Worm (Caenorhabditis elegans) whole organism, L4/young adult: ENCODE results near the gene C15C7.6.

Experiments
- W03F9.2 ChIP-seq: fragments of 150-350 bp; optimal IDR thresholded peaks from 2 replicates; lab custom pipeline; 2014; ENCODE audit warnings: missing biosample characterization, missing genetic modification characterization
- dao-5 ChIP-seq: sonication (generic microtip); optimal IDR thresholded peaks from 2 replicates; lab custom pipeline; 2016; ENCODE audit warnings: missing genotype, missing genetic modification characterization, moderate library complexity, missing compliant biosample characterization
- him-1 ChIP-seq: sonication (generic microtip); optimal IDR thresholded peaks from 2 replicates; lab custom pipeline; 2016; ENCODE audit warnings: missing genotype, missing genetic modification reagents, missing genetic modification characterization, missing compliant biosample characterization

The C15C7.6 gene

DNA sequence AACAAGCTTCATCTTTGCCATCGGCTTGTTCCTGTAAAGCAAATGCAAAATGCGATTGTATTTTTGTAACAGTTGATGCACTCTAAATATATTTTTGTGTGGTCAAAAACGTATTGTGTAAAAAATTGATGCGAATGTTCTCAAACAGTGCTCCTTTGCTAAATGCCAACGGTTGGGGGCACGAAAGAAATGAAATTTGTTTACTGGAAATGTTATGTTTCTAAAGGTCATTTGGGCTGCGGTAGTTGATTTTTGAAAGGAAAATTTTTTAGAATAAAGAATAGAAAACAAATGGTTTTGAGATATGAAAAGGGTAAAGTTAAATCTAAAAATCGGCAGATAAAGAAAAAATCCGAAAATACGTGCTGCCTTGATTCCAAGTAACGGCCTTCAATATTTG, at the start of gene C15C7.6:
Gene C15C7.6 (minus strand): TSS at position 101 of the 400 bp plus-strand sequence.
- no peak for TF ChIP-seq dao-5 (tag; lab: Kevin White, UChicago)

ce11 chrX:3218040-3218795, 47.9 kb upstream of the C15C7.6 start:
- TF ChIP-seq dao-5 (tag; lab: Kevin White, UChicago) (no peak), W03F9.2 (no peak), him-1 (tag; lab: Kevin White, UChicago) (no peak)

DNA sequence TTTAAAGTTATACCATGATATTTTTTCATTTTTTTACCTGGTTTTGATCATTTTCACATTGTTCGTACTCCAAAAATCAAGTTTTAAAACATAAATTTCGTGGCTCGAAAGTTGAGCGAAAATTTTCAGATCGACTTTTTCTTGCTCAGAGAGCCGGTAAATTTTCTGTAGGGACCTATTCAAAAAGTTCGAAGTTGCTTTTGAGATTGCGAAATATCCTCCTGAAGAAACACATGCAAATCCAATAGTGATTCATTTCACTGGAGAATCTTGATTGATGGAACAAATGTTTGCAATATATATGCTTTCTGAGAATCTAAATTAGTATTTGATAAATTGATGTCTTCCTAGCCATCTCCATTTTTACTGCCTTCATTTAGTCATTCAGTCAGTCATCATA, 46.3 kb upstream of the C15C7.6 start:
- TF ChIP-seq W03F9.2 (no peak), him-1 (tag; lab: Kevin White, UChicago) (no peak), dao-5 (tag; lab: Kevin White, UChicago) (no peak)

DNA sequence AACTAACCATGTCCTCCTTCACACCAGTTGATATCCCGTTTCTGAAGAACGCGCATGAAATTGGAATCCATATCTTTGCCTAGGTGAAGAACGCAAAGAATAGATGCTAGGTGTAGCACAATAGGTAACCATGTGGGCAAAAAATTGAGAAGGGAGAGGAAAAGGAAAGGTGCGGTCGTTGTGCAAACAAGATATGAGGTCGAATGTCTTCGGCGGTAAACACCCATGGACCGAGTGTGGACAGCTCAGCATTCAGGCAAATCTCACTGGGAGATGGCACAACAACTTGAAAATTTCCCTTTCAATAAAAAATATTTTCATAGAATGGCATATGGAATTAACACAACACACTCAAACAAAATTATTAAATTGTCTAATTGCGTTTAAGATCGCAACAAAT, 39.2 kb upstream of the C15C7.6 start, which contains the start of gene F28B4.4:
Gene F28B4.4 (minus strand): TSS at position 101 of the 400 bp plus-strand sequence.
- TF ChIP-seq dao-5 (tag; lab: Kevin White, UChicago) = no peak

- TF ChIP-seq him-1 (tag; lab: Kevin White, UChicago) = no peak
- TF ChIP-seq dao-5 (tag; lab: Kevin White, UChicago) = no peak
- TF ChIP-seq W03F9.2 = no peak
These were observed 34.4 kb upstream of the C15C7.6 start, which contains the start of gene F28B4.1 for ce11 chrX:3204778-3205177. Gene F28B4.1 (plus strand): TSS chrX:3205078.

DNA sequence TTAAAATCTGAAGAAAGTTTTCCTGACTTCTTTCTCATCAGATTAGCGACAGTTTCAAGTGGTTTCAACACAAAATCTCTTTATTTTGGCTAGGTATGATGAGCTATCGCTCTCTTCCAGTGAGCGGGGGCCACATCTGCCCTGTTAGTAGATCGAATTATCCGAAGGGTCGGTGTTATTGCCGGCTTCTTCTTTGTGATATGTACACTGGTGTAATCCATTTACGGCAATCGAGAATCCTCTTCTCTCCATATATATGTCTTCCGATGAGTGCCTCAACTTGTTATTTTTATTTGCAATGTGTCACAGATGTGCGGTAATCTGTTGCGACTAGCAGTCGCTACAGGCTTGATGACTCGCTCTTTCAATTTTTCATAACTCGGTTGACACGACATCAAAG, 32.0 kb upstream of the C15C7.6 start:
- no peak for TF ChIP-seq W03F9.2
- no peak for TF ChIP-seq dao-5 (tag; lab: Kevin White, UChicago)
- no peak for TF ChIP-seq him-1 (tag; lab: Kevin White, UChicago)

- TF ChIP-seq dao-5 (tag; lab: Kevin White, UChicago) (no peak), W03F9.2 (no peak), him-1 (tag; lab: Kevin White, UChicago) (no peak)
These were observed 28.9 kb upstream of the C15C7.6 start, which contains the start of gene fax-1 for ce11 chrX:3199249-3199648. Gene fax-1 (minus strand): TSS chrX:3199349.

DNA sequence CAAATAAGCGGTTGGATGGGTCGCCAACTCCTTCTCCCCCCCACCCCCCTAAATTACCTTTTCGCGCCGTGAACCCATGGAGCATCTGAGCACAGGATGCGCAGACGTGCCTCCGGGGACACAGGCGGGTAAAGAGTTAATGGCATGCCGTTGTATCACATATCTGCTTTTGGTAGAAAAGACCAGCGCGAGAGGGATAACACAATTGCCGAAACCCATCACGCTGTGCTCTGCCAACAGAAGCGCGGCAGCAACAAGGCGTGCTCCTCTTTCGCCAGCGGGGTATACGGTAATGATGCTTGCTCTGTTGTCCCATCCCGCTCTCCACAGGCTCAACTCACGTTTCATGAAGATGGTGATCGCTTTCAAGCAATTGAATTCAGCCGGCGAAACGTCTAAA, 27.0 kb upstream of the C15C7.6 start:
- no peak for TF ChIP-seq him-1 (tag; lab: Kevin White, UChicago)
- TF ChIP-seq W03F9.2 = no peak
- TF ChIP-seq dao-5 (tag; lab: Kevin White, UChicago) = no peak

DNA sequence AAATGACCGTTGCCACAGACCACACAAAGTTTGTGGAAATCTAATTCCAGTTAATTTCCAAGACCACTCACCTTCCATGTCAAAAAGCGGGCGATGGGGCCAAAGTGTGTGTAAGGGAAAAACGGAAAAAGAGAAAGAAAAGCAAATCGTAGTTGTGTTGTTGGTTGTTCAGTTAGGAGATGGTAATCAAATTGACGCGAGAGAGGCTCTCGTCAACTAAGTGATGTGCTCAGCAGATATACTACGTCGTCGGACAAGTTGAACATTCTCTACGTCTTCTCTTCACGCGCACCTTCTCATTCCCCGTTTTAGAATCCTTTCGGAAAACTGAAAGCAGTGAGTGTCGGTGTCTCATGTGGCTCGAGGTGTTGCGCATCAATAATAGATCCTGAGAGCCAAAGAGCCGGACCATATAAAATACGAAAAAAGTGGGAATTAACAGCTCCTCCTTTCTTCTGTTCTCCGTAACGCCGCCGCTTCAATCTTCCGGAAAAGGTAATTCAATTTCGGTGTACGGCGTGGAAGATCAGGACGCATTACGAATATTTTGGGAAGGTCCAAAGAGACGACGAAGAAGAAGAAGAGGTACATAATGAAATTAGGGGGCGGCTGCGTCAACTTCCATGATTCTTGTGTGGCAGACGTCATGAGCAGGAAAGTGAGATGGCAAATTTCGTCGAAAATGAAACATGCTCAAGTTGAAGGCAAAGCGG, 21.2 kb upstream of the C15C7.6 start:
- TF ChIP-seq him-1 (tag; lab: Kevin White, UChicago) = no peak
- no peak for TF ChIP-seq dao-5 (tag; lab: Kevin White, UChicago)
- TF ChIP-seq W03F9.2 = no peak

- TF ChIP-seq dao-5 (tag; lab: Kevin White, UChicago) (no peak), W03F9.2 (no peak), him-1 (tag; lab: Kevin White, UChicago) (no peak)
These were observed 19.8 kb upstream of the C15C7.6 start for ce11 chrX:3190193-3190592.

DNA sequence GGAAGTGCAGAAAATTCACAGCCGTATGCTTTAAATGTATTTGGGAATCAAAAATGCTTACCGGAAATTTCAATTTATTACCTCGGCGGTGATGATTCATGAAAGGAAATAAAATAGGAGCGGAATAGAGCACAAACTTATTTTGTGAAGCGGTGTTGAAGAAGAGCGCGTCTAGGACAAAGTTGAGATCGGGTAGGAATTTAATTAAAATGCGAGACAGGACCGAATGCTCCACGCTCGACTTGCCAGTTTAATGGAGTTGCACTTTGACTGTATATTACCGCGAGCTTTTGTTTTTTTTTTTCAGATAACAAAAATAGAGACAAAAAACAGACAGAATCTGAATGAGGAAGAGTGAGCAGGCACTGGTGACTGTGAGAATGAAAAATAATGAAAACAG, 14.3 kb upstream of the C15C7.6 start:
- TF ChIP-seq W03F9.2 (no peak), dao-5 (tag; lab: Kevin White, UChicago) (no peak), him-1 (tag; lab: Kevin White, UChicago) (no peak)

ce11 chrX:3181870-3182269, 11.5 kb upstream of the C15C7.6 start:
- TF ChIP-seq him-1 (tag; lab: Kevin White, UChicago) = no peak
- no peak for TF ChIP-seq W03F9.2
- no peak for TF ChIP-seq dao-5 (tag; lab: Kevin White, UChicago)

ce11 chrX:3181376-3181775, 11.0 kb upstream of the C15C7.6 start:
- TF ChIP-seq dao-5 (tag; lab: Kevin White, UChicago) (no peak), W03F9.2 (no peak), him-1 (tag; lab: Kevin White, UChicago) (no peak)

ce11 chrX:3178501-3178900, 8.1 kb upstream of the C15C7.6 start, which contains the start of gene klp-4:
Gene klp-4 (minus strand): TSS chrX:3178701.
- TF ChIP-seq W03F9.2 (no peak), him-1 (tag; lab: Kevin White, UChicago) (no peak), dao-5 (tag; lab: Kevin White, UChicago) (no peak)
